Worm (Caenorhabditis elegans) whole organism, late embryonic: Measurements from ENCODE around the gene C09E8.6.

Experiments used
- ama-1 ChIP-seq: fragments of 150-350 bp; optimal IDR thresholded peaks from 2 replicates; lab custom pipeline; 2014
- ceh-18 ChIP-seq: sonication (generic microtip); optimal IDR thresholded peaks from 2 replicates; lab custom pipeline; 2016; ENCODE audit warnings: missing genetic modification characterization, missing compliant biosample characterization
- ceh-2 ChIP-seq: sonication (generic microtip); optimal IDR thresholded peaks from 2 replicates; lab custom pipeline; 2016; ENCODE audit warnings: missing genotype, missing genetic modification characterization, missing compliant biosample characterization
- nfya-1 ChIP-seq: sonication (generic microtip); optimal IDR thresholded peaks from 2 replicates; lab custom pipeline; 2017; ENCODE audit warnings: missing genetic modification characterization, mild to moderate bottlenecking, missing compliant biosample characterization, antibody characterized with exemption, moderate library complexity
- pag-3 ChIP-seq: sonication (generic microtip); optimal IDR thresholded peaks from 2 replicates; lab custom pipeline; 2016; ENCODE audit warnings: missing compliant biosample characterization, missing genetic modification characterization, borderline replicate concordance
- ref-2 ChIP-seq: sonication (generic microtip); optimal IDR thresholded peaks from 2 replicates; lab custom pipeline; 2016; ENCODE audit warnings: missing genetic modification characterization, missing compliant biosample characterization
- rnt-1 ChIP-seq: sonication (generic microtip); optimal IDR thresholded peaks from 2 replicates; lab custom pipeline; 2016; ENCODE audit warnings: missing genetic modification characterization, missing compliant biosample characterization

DNA sequence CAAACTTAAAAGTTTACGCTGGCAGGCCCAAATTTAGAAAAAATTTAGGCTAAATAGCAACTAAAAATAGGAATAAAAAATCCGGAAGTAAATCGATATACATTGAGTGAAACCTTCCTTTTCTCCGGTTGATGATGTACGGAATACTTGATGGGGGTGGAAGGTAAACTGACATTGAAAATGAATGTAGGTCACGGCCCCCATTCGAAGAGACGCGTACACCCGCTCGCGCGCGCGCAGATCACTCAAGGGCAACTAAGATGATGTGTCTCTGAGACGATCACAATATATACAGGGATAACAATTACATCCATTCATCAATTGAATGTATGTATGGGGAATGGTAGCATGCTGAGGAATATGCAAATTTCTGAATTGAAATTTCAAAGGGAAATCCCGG lies 17.8 kb downstream of the C09E8.6 start:
- TF ChIP-seq ceh-18 (tag; lab: Kevin White, UChicago) (no peak), ref-2 (no peak), ceh-2 (tag; lab: Kevin White, UChicago) (no peak), ama-1 (no peak), rnt-1 (tag; lab: Kevin White, UChicago) (no peak), pag-3 (tag; lab: Kevin White, UChicago) (no peak), nfya-1 (tag; lab: Kevin White, UChicago) (no peak)
